Worm (Caenorhabditis elegans) whole organism, L2 larva: ENCODE measurements around the gene C44B11.6.

Experiments
- C34F6.9 ChIP-seq: fragments of 150-350 bp; optimal IDR thresholded peaks from 2 replicates; lab custom pipeline; 2014; ENCODE audit warnings: missing biosample characterization, missing genetic modification characterization
- F13H6.1 ChIP-seq: sonication (generic microtip); optimal IDR thresholded peaks from 2 replicates; lab custom pipeline; 2016; ENCODE audit warnings: missing genetic modification characterization, missing compliant biosample characterization
- R02D3.7 ChIP-seq: fragments of 150-350 bp; optimal IDR thresholded peaks from 2 replicates; lab custom pipeline; 2014; ENCODE audit warnings: missing biosample characterization, missing genetic modification characterization
- Y55F3AM.14 ChIP-seq: fragments of 200-800 bp; sonication (Bioruptor generic); optimal IDR thresholded peaks from 2 replicates; lab custom pipeline; 2018; ENCODE audit warnings: mild to moderate bottlenecking, missing genetic modification characterization, missing compliant biosample characterization
- ZK546.5 ChIP-seq: sonication (generic microtip); optimal IDR thresholded peaks from 2 replicates; lab custom pipeline; 2017; ENCODE audit warnings: missing biosample characterization, missing genetic modification characterization
- aly-2 ChIP-seq: fragments of 150-350 bp; optimal IDR thresholded peaks from 2 replicates; lab custom pipeline; 2014; ENCODE audit warnings: missing biosample characterization, missing genetic modification characterization
- ama-1 ChIP-seq: fragments of 150-350 bp; optimal IDR thresholded peaks from 2 replicates; lab custom pipeline; 2018; ENCODE audit warnings: inconsistent platforms
- ceh-16 ChIP-seq: fragments of 150-350 bp; optimal IDR thresholded peaks from 2 replicates; lab custom pipeline; 2014; ENCODE audit warnings: missing biosample characterization, missing genetic modification characterization
- ceh-82 ChIP-seq: fragments of 150-350 bp; optimal IDR thresholded peaks from 2 replicates; lab custom pipeline; 2014; ENCODE audit warnings: missing biosample characterization, missing genetic modification characterization
- crh-2 ChIP-seq: sonication (generic microtip); optimal IDR thresholded peaks from 2 replicates; lab custom pipeline; 2017; ENCODE audit warnings: missing biosample characterization, missing genetic modification characterization
- elt-1 ChIP-seq: fragments of 150-350 bp; optimal IDR thresholded peaks from 2 replicates; lab custom pipeline; 2014; ENCODE audit warnings: missing biosample characterization, missing genetic modification characterization
- fos-1 ChIP-seq: fragments of 150-350 bp; optimal IDR thresholded peaks from 2 replicates; lab custom pipeline; 2014; ENCODE audit warnings: missing biosample characterization, missing genetic modification characterization
- gmeb-1 ChIP-seq: fragments of 150-350 bp; optimal IDR thresholded peaks from 2 replicates; lab custom pipeline; 2014; ENCODE audit warnings: missing biosample characterization, missing genetic modification characterization
- lin-11 ChIP-seq: fragments of 150-350 bp; sonication (generic microtip); optimal IDR thresholded peaks from 2 replicates; lab custom pipeline; 2014; ENCODE audit warnings: missing biosample characterization, missing genetic modification characterization, inconsistent platforms, mixed read lengths
- lin-13 ChIP-seq: fragments of 150-350 bp; optimal IDR thresholded peaks from 2 replicates; lab custom pipeline; 2014; ENCODE audit warnings: missing biosample characterization, missing genetic modification reagents, missing genetic modification characterization
- lsy-2 ChIP-seq, 2 experiments: fragments of 150-350 bp in 1 of 2; sonication (generic microtip) in 1 of 2; optimal IDR thresholded peaks; 2 replicates each; lab custom pipeline; 2014 to 2017; ENCODE audit warnings: missing biosample characterization in 2 of 2, missing genetic modification characterization in 2 of 2
- mab-5 ChIP-seq: fragments of 150-350 bp; optimal IDR thresholded peaks from 2 replicates; lab custom pipeline; 2014; ENCODE audit warnings: missing biosample characterization, missing genetic modification characterization
- mbf-1 ChIP-seq: sonication (generic microtip); optimal IDR thresholded peaks from 2 replicates; lab custom pipeline; 2017; ENCODE audit warnings: missing biosample characterization, missing genetic modification characterization
- nhr-11 ChIP-seq: fragments of 150-350 bp; optimal IDR thresholded peaks from 2 replicates; lab custom pipeline; 2014; ENCODE audit warnings: missing biosample characterization, missing genetic modification characterization
- nhr-21 ChIP-seq: fragments of 150-350 bp; optimal IDR thresholded peaks from 2 replicates; lab custom pipeline; 2014; ENCODE audit warnings: missing biosample characterization, missing genetic modification characterization
- nhr-237 ChIP-seq: fragments of 150-350 bp; optimal IDR thresholded peaks from 2 replicates; lab custom pipeline; 2014; ENCODE audit warnings: missing biosample characterization, missing genetic modification characterization
- nhr-6 ChIP-seq: fragments of 150-350 bp; optimal IDR thresholded peaks from 2 replicates; lab custom pipeline; 2014; ENCODE audit warnings: missing biosample characterization, missing genetic modification characterization
- nhr-77 ChIP-seq: fragments of 150-350 bp; optimal IDR thresholded peaks from 2 replicates; lab custom pipeline; 2014; ENCODE audit warnings: missing biosample characterization, missing genetic modification characterization
- peb-1 ChIP-seq: fragments of 150-350 bp; optimal IDR thresholded peaks from 2 replicates; lab custom pipeline; 2014; ENCODE audit warnings: missing biosample characterization, missing genetic modification characterization
- skn-1 ChIP-seq: sonication (generic microtip); optimal IDR thresholded peaks from 2 replicates; lab custom pipeline; 2017; ENCODE audit warnings: missing biosample characterization, missing genetic modification characterization
- sma-3 ChIP-seq: sonication (generic microtip); optimal IDR thresholded peaks from 2 replicates; lab custom pipeline; 2016; ENCODE audit warnings: missing genetic modification reagents, missing genetic modification characterization, missing compliant biosample characterization
- sma-9 ChIP-seq, 2 experiments: fragments of 150-350 bp in 1 of 2; sonication (generic microtip) in 1 of 2; optimal IDR thresholded peaks; 2 replicates each; lab custom pipeline; 2014 to 2016; ENCODE audit warnings: missing genetic modification characterization in 2 of 2, mild to moderate bottlenecking in 1 of 2, missing biosample characterization in 1 of 2, missing compliant biosample characterization in 1 of 2, missing genetic modification reagents in 1 of 2, moderate library complexity in 1 of 2
- snpc-4 ChIP-seq: fragments of 150-350 bp; optimal IDR thresholded peaks from 2 replicates; lab custom pipeline; 2014; ENCODE audit warnings: missing biosample characterization, missing genetic modification characterization
- unc-39 ChIP-seq: fragments of 150-350 bp; optimal IDR thresholded peaks from 2 replicates; lab custom pipeline; 2014; ENCODE audit warnings: missing biosample characterization, missing genetic modification characterization
- zag-1 ChIP-seq: fragments of 150-350 bp; optimal IDR thresholded peaks from 2 replicates; lab custom pipeline; 2014; ENCODE audit warnings: missing biosample characterization, missing genetic modification characterization
- ztf-1 ChIP-seq: fragments of 200-800 bp; sonication (Bioruptor generic); conservative IDR thresholded peaks from 2 replicates; pipeline ENCODE4 v1.3.6; 2022; ENCODE audit warnings: missing genetic modification characterization, missing compliant biosample characterization
- ztf-11 ChIP-seq: sonication (generic microtip); optimal IDR thresholded peaks from 2 replicates; lab custom pipeline; 2017; ENCODE audit warnings: missing biosample characterization, missing genetic modification characterization

The C44B11.6 gene

ce11 chrIII:3111534-3111933, 41.4 kb upstream of the C44B11.6 start:
- TF ChIP-seq nhr-237 (tag; lab: Kevin White, UChicago) (no peak), nhr-77 (tag; lab: Kevin White, UChicago) (no peak), lsy-2 (tag; optimal IDR thresholded peaks at IDR 0.05; lab: Kevin White, UChicago) (no peak), nhr-21 (tag; lab: Kevin White, UChicago) (no peak), nhr-11 (no peak), Y55F3AM.14 (GFP tag; lab: Kevin White, UChicago) (no peak), unc-39 (no peak), elt-1 (tag; lab: Kevin White, UChicago) (no peak), ZK546.5 (tag; lab: Kevin White, UChicago) (no peak), nhr-6 (tag; lab: Kevin White, UChicago) (no peak), snpc-4 (tag; lab: Kevin White, UChicago) (no peak), mbf-1 (no peak), ztf-11 (tag; lab: Kevin White, UChicago) (no peak)

ce11 chrIII:3112001-3112400, 40.9 kb upstream of the C44B11.6 start:
- TF ChIP-seq gmeb-1 (tag; lab: Kevin White, UChicago) (peak; percentile 5), F13H6.1 (tag; lab: Kevin White, UChicago) (no peak)

ce11 chrIII:3112616-3113015, 40.3 kb upstream of the C44B11.6 start:
- no peak for TF ChIP-seq mab-5 (tag; lab: Kevin White, UChicago)
- no peak for TF ChIP-seq nhr-11
- no peak for TF ChIP-seq ama-1 (lab: Kevin White, UChicago)
- TF ChIP-seq lin-13 (GFP tag; lab: Kevin White, UChicago) = no peak
- no peak for TF ChIP-seq zag-1 (tag; lab: Kevin White, UChicago)
- TF ChIP-seq snpc-4 (tag; lab: Kevin White, UChicago) = no peak
- no peak for TF ChIP-seq gmeb-1 (tag; lab: Kevin White, UChicago)
- no peak for TF ChIP-seq peb-1 (tag; lab: Kevin White, UChicago)
- TF ChIP-seq R02D3.7 (tag; lab: Kevin White, UChicago) = no peak
- TF ChIP-seq ceh-82 (tag; lab: Kevin White, UChicago) = no peak
- TF ChIP-seq lin-11 (tag; lab: Kevin White, UChicago) = no peak
- no peak for TF ChIP-seq ceh-16 (tag; lab: Kevin White, UChicago)
- TF ChIP-seq nhr-21 (tag; lab: Kevin White, UChicago) = no peak
- TF ChIP-seq C34F6.9 (tag; lab: Kevin White, UChicago) = no peak
- TF ChIP-seq, all 48 proteins: peak for 0

ce11 chrIII:3116969-3117368, 36.0 kb upstream of the C44B11.6 start:
- TF ChIP-seq sma-3 (no peak), skn-1 (tag; lab: Kevin White, UChicago) (no peak), sma-9 (GFP tag; optimal IDR thresholded peaks at IDR 0.05; lab: Kevin White, UChicago) (peak; percentile 70), sma-9 (tag; optimal IDR thresholded peaks at IDR 0.05; lab: Kevin White, UChicago) (no peak), crh-2 (tag; lab: Kevin White, UChicago) (peak; percentile 74), nhr-77 (tag; lab: Kevin White, UChicago) (no peak), gmeb-1 (tag; lab: Kevin White, UChicago) (peak; percentile 28), peb-1 (tag; lab: Kevin White, UChicago) (no peak), fos-1 (tag; lab: Kevin White, UChicago) (peak; percentile 92), elt-1 (tag; lab: Kevin White, UChicago) (no peak), nhr-11 (no peak), ceh-16 (tag; lab: Kevin White, UChicago) (no peak)

- TF ChIP-seq fos-1 (tag; lab: Kevin White, UChicago) = peak; percentile 69
- no peak for TF ChIP-seq ztf-1 (GFP tag; lab: Robert Waterston, UW)
- TF ChIP-seq crh-2 (tag; lab: Kevin White, UChicago) = peak; percentile 52
- peak; percentile 26 for TF ChIP-seq sma-9 (GFP tag; optimal IDR thresholded peaks at IDR 0.05; lab: Kevin White, UChicago)
- TF ChIP-seq sma-9 (tag; optimal IDR thresholded peaks at IDR 0.05; lab: Kevin White, UChicago) = no peak
- TF ChIP-seq aly-2 (tag; lab: Kevin White, UChicago) = no peak
Observed at ce11 chrIII:3119972-3120371, 33.0 kb upstream of the C44B11.6 start.
